Worm (Caenorhabditis elegans) whole organism, L4/young adult: ENCODE measurements around the gene rbbp-5.

ENCODE experiments used
- W03F9.2 ChIP-seq: fragments of 150-350 bp; optimal IDR thresholded peaks from 2 replicates; lab custom pipeline; 2014; ENCODE audit warnings: missing biosample characterization, missing genetic modification characterization
- dao-5 ChIP-seq: sonication (generic microtip); optimal IDR thresholded peaks from 2 replicates; lab custom pipeline; 2016; ENCODE audit warnings: missing genotype, missing genetic modification characterization, moderate library complexity, missing compliant biosample characterization
- him-1 ChIP-seq: sonication (generic microtip); optimal IDR thresholded peaks from 2 replicates; lab custom pipeline; 2016; ENCODE audit warnings: missing genotype, missing genetic modification reagents, missing genetic modification characterization, missing compliant biosample characterization

Gene rbbp-5

ce11 chrII:6142539-6142938, 44.9 kb downstream of the rbbp-5 start:
- TF ChIP-seq dao-5 (tag; lab: Kevin White, UChicago) = no peak
- TF ChIP-seq him-1 (tag; lab: Kevin White, UChicago) = no peak
- no peak for TF ChIP-seq W03F9.2 (tag; lab: Kevin White, UChicago)

DNA sequence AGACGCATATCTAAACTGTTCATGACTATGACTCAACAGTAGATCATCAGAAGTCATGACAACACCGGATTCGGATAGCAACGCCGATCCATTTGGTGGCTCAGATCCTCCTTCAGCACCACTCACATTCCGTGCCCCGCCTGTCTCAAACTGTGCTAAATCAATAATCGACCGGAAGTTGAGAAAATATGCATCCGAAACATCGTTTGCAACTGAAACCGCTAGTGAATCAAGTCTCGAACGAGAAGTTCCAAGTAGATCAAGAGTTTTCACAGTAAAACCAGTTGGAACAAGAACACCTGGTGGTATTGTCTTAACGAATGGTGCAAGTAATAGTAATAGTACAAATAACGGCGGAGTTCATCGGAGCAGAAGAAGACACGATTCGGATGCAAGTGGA, 49.5 kb downstream of the rbbp-5 start:
- TF ChIP-seq W03F9.2 (tag; lab: Kevin White, UChicago) = no peak
- TF ChIP-seq him-1 (tag; lab: Kevin White, UChicago) = no peak
- TF ChIP-seq dao-5 (tag; lab: Kevin White, UChicago) = no peak

ce11 chrII:6148369-6148768, 50.7 kb downstream of the rbbp-5 start:
- no peak for TF ChIP-seq dao-5 (tag; lab: Kevin White, UChicago)
- no peak for TF ChIP-seq W03F9.2 (tag; lab: Kevin White, UChicago)
- no peak for TF ChIP-seq him-1 (tag; lab: Kevin White, UChicago)
